Fruit fly (Drosophila melanogaster): ENCODE results near the gene CG33764.

- TF ChIP-seq Dfd (GFP tag; optimal IDR thresholded peaks at IDR 0.05) (no peak), usp (GFP tag; optimal IDR thresholded peaks at IDR 0.05) (no peak), GATAd (GFP tag; optimal IDR thresholded peaks at IDR 0.05) (no peak), Abd-B (GFP tag; optimal IDR thresholded peaks at IDR 0.05) (no peak), br (GFP tag; optimal IDR thresholded peaks at IDR 0.05) (no peak)
These were observed 34.5 kb downstream of the CG33764 start for dm6 chr3L:4232724-4233367.
